Fruit fly (Drosophila melanogaster) whole organism, adult: Measurements from ENCODE around the gene repo.

Experiments
- CG11617 ChIP-seq: fragments of 200-800 bp; sonication (Bioruptor generic); optimal IDR thresholded peaks from 2 replicates; lab custom pipeline; 2017; ENCODE audit warnings: mild to moderate bottlenecking, missing biosample characterization, missing genetic modification reagents, missing genetic modification characterization
- CG12768 ChIP-seq: fragments of 200-800 bp; sonication (Bioruptor generic); optimal IDR thresholded peaks from 2 replicates; lab custom pipeline; 2017; ENCODE audit warnings: missing biosample characterization, missing genetic modification characterization, mild to moderate bottlenecking, moderate library complexity, missing genetic modification reagents
- CG14711 ChIP-seq: fragments of 200-800 bp; sonication (Bioruptor generic); optimal IDR thresholded peaks from 2 replicates; lab custom pipeline; 2018; ENCODE audit warnings: missing biosample characterization, mild to moderate bottlenecking, missing genetic modification characterization, moderate library complexity
- CG1620 ChIP-seq: fragments of 200-800 bp; sonication (Bioruptor generic); optimal IDR thresholded peaks from 2 replicates; lab custom pipeline; 2016; ENCODE audit warnings: missing biosample characterization, missing genetic modification characterization
- CG33017 ChIP-seq: fragments of 200-800 bp; sonication (Bioruptor generic); optimal IDR thresholded peaks from 2 replicates; lab custom pipeline; 2018; ENCODE audit warnings: missing biosample characterization, mild to moderate bottlenecking, missing genetic modification characterization, moderate library complexity
- CG5204 ChIP-seq: fragments of 200-800 bp; sonication (Bioruptor generic); optimal IDR thresholded peaks from 2 replicates; lab custom pipeline; 2016; ENCODE audit warnings: missing biosample characterization, missing genetic modification characterization
- CG7045 ChIP-seq: fragments of 200-800 bp; sonication (Bioruptor generic); optimal IDR thresholded peaks from 2 replicates; lab custom pipeline; 2017; ENCODE audit warnings: missing biosample characterization, mild to moderate bottlenecking, missing genetic modification characterization
- CG7101 ChIP-seq: fragments of 200-800 bp; sonication (Bioruptor generic); optimal IDR thresholded peaks from 2 replicates; lab custom pipeline; 2018; ENCODE audit warnings: missing biosample characterization, mild to moderate bottlenecking, missing genetic modification characterization, moderate library complexity
- Clk ChIP-seq: fragments of 200-800 bp; sonication (Bioruptor generic); optimal IDR thresholded peaks from 2 replicates; lab custom pipeline; 2017; ENCODE audit warnings: missing biosample characterization, missing genetic modification characterization
- Crg-1 ChIP-seq: fragments of 200-800 bp; sonication (Bioruptor generic); optimal IDR thresholded peaks from 2 replicates; lab custom pipeline; 2016; ENCODE audit warnings: missing biosample characterization, missing genetic modification characterization
- Hr96 ChIP-seq: fragments of 200-800 bp; sonication (Bioruptor generic); optimal IDR thresholded peaks from 2 replicates; lab custom pipeline; 2016; ENCODE audit warnings: missing biosample characterization, missing genetic modification characterization
- Mnt ChIP-seq: fragments of 200-800 bp; sonication (Bioruptor generic); optimal IDR thresholded peaks from 2 replicates; lab custom pipeline; 2016; ENCODE audit warnings: missing biosample characterization, mild to moderate bottlenecking, missing genetic modification characterization
- bab1 ChIP-seq: fragments of 200-800 bp; sonication (Bioruptor generic); optimal IDR thresholded peaks from 3 replicates; lab custom pipeline; 2019; ENCODE audit warnings: missing biosample characterization, mild to moderate bottlenecking, missing genetic modification characterization, moderate library complexity
- cic ChIP-seq: fragments of 200-800 bp; sonication (Bioruptor generic); optimal IDR thresholded peaks from 2 replicates; lab custom pipeline; 2017; ENCODE audit warnings: missing biosample characterization, mild to moderate bottlenecking, missing genetic modification characterization, moderate library complexity
- cnc ChIP-seq, 2 experiments: fragments of >200 bp; optimal IDR thresholded peaks; 2 replicates each; lab custom pipeline; 2017
- kay ChIP-seq: fragments of 200-800 bp; sonication (Bioruptor generic); peaks from one replicate; lab custom pipeline; 2016; ENCODE audit warnings: missing biosample characterization, missing genetic modification characterization, borderline replicate concordance
- ovo ChIP-seq: fragments of 200-800 bp; sonication (Bioruptor generic); optimal IDR thresholded peaks from 2 replicates; lab custom pipeline; 2016; ENCODE audit warnings: missing biosample characterization, missing genetic modification characterization
- pad ChIP-seq: fragments of 200-800 bp; sonication (Bioruptor generic); optimal IDR thresholded peaks from 3 replicates; lab custom pipeline; 2017; ENCODE audit warnings: missing biosample characterization, missing genetic modification characterization, mild to moderate bottlenecking, moderate library complexity, missing genetic modification reagents
- tj ChIP-seq: fragments of 200-800 bp; sonication (Bioruptor generic); optimal IDR thresholded peaks from 3 replicates; lab custom pipeline; 2017; ENCODE audit warnings: missing biosample characterization, mild to moderate bottlenecking, missing genetic modification characterization, moderate library complexity
- toe ChIP-seq: fragments of 200-800 bp; sonication (Bioruptor generic); optimal IDR thresholded peaks from 2 replicates; lab custom pipeline; 2016; ENCODE audit warnings: missing biosample characterization, missing genetic modification characterization

repo gene

dm6 chr3R:18243000-18243399 is 7.0 kb downstream of the repo start:
- TF ChIP-seq cnc (optimal IDR thresholded peaks at IDR 0.05; lab: Kevin White, UChicago), result peak in 1 of 2 experiments; percentile 35
- TF ChIP-seq CG7045 (GFP tag; lab: Kevin White, UChicago), result no peak
- TF ChIP-seq kay (GFP tag; lab: Kevin White, UChicago), result no peak
- no peak for TF ChIP-seq Hr96 (GFP tag; lab: Kevin White, UChicago)
- no peak for TF ChIP-seq toe (GFP tag; lab: Kevin White, UChicago)
- no peak for TF ChIP-seq CG7101 (tag; lab: Kevin White, UChicago)
- no peak for TF ChIP-seq CG5204 (GFP tag; lab: Kevin White, UChicago)

- TF ChIP-seq CG14711 (tag; lab: Kevin White, UChicago) (peak; percentile 94), Hr96 (GFP tag; lab: Kevin White, UChicago) (peak; percentile 38), cnc (optimal IDR thresholded peaks at IDR 0.05; lab: Kevin White, UChicago) (no peak), CG11617 (GFP tag; lab: Kevin White, UChicago) (no peak), kay (GFP tag; lab: Kevin White, UChicago) (peak; percentile 96)
Observed at dm6 chr3R:18243718-18244170, 7.8 kb downstream of the repo start.

- no peak for TF ChIP-seq kay (GFP tag; lab: Kevin White, UChicago)
- TF ChIP-seq cnc (optimal IDR thresholded peaks at IDR 0.05; lab: Kevin White, UChicago), result no peak
- peak; percentile 52 for TF ChIP-seq Mnt
- TF ChIP-seq CG7045 (GFP tag; lab: Kevin White, UChicago), result peak; percentile 36
- peak; percentile 82 for TF ChIP-seq pad (GFP tag; lab: Kevin White, UChicago)
- no peak for TF ChIP-seq Clk (GFP tag; lab: Kevin White, UChicago)
- TF ChIP-seq Crg-1 (GFP tag; lab: Kevin White, UChicago), result peak; percentile 53
- peak; percentile 20 for TF ChIP-seq CG11617 (GFP tag; lab: Kevin White, UChicago)
- TF ChIP-seq CG5204 (GFP tag; lab: Kevin White, UChicago), result no peak
- TF ChIP-seq cic (GFP tag; lab: Kevin White, UChicago), result peak; percentile 82
- TF ChIP-seq Hr96 (GFP tag; lab: Kevin White, UChicago), result peak; percentile 33
- TF ChIP-seq CG33017 (tag; lab: Kevin White, UChicago), result no peak
- TF ChIP-seq CG12768 (GFP tag; lab: Kevin White, UChicago), result peak; percentile 55
- peak; percentile 75 for TF ChIP-seq tj
- no peak for TF ChIP-seq CG7101 (tag; lab: Kevin White, UChicago)
- peak; percentile 29 for TF ChIP-seq CG1620
- no peak for TF ChIP-seq CG14711 (tag; lab: Kevin White, UChicago)
- no peak for TF ChIP-seq toe (GFP tag; lab: Kevin White, UChicago)
- TF ChIP-seq bab1 (GFP tag; lab: Kevin White, UChicago), result peak; percentile 6
- TF ChIP-seq ovo (GFP tag; lab: Kevin White, UChicago), result no peak
Observed at dm6 chr3R:18244171-18245043, 8.4 kb downstream of the repo start.

DNA sequence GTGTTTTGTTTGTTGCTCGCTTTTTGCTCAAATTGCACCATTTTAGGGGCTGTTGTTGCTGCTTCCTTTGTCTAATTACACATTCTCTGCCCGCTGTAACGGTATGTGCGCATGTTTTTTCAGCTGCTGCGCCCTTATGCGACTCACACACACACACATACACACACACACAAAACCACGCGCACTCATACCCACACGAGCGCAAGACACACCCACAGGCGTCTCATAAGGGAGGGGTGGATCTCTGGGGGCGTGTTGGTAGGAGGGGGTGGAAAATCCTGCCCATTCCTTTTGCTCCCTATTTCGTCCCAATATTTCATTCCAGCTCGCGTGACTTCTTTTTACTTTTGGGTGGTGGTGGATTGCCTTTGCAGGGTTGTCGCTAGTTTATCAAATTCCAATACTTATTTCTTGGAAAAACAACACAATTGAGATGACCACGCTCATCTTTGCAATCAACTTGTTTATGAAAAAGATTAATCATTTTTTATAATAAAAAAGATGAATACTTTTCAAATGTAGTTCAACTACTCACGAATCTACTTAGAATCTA is 9.1 kb downstream of the repo start:
- peak; percentile 73 for TF ChIP-seq ovo (GFP tag; lab: Kevin White, UChicago)
- TF ChIP-seq CG1620, result no peak
- peak; percentile 73 for TF ChIP-seq kay (GFP tag; lab: Kevin White, UChicago)
- TF ChIP-seq CG14711 (tag; lab: Kevin White, UChicago), result peak; percentile 80

DNA sequence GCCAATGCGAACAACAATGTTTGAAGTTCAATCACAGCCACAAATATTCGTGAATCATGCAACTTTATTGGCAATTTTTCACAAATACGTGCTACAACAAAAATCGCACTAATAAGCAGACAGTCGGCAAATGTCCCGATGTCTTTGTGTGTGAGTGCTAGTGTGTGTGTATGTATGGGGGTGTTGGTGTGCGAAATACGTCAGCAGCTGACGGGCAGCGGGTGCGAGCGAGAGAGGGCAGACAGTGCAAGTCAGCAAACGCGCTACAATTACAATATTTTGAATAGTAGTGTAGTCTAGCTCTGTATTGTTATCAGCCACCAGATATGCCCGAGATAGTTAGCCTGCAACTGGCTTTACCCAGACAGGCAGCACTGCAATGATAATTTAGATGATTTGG is 10.0 kb downstream of the repo start:
- peak in 1 of 2 experiments; percentile 83 for TF ChIP-seq cnc (optimal IDR thresholded peaks at IDR 0.05; lab: Kevin White, UChicago)
- peak; percentile 19 for TF ChIP-seq bab1 (GFP tag; lab: Kevin White, UChicago)
- no peak for TF ChIP-seq ovo (GFP tag; lab: Kevin White, UChicago)
- peak; percentile 68 for TF ChIP-seq CG12768 (GFP tag; lab: Kevin White, UChicago)
- peak; percentile 84 for TF ChIP-seq cic (GFP tag; lab: Kevin White, UChicago)
- TF ChIP-seq tj, result peak; percentile 95
- TF ChIP-seq Crg-1 (GFP tag; lab: Kevin White, UChicago), result no peak

DNA sequence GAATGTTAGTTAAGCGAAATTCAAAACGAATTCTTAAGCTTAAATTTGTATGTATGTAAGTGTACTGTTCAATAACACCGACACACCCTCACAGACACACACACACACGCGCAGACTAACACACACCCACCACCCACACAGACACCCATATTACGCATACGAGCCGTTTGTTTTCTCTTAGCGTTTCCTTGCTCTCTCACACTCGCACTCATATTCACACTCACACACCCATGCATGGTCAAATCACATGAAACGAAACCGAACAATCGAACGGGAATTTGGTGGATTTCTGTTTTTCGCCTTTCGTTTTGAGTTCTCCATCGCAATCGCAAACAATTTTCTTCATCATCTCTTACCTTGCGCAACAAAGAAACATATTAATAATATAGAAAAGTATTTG is 13.3 kb downstream of the repo start:
- TF ChIP-seq cic (GFP tag; lab: Kevin White, UChicago) (no peak), tj (peak; percentile 46), pad (GFP tag; lab: Kevin White, UChicago) (peak; percentile 19), toe (GFP tag; lab: Kevin White, UChicago) (no peak), ovo (GFP tag; lab: Kevin White, UChicago) (peak; percentile 43)
